Worm (Caenorhabditis elegans): Measurements from ENCODE around the gene pct-1.

pct-1 gene

ce11 chrIV:8152145-8152544, 24.1 kb upstream of the pct-1 start, which contains the start of gene faah-2:
Gene faah-2, plus strand, starts transcription at chrIV:8152445.
- TF ChIP-seq W03F9.2 (tag; optimal IDR thresholded peaks at IDR 0.05) (no peak), him-1 (tag; optimal IDR thresholded peaks at IDR 0.05) (no peak), dao-5 (tag; optimal IDR thresholded peaks at IDR 0.05) (no peak)

DNA sequence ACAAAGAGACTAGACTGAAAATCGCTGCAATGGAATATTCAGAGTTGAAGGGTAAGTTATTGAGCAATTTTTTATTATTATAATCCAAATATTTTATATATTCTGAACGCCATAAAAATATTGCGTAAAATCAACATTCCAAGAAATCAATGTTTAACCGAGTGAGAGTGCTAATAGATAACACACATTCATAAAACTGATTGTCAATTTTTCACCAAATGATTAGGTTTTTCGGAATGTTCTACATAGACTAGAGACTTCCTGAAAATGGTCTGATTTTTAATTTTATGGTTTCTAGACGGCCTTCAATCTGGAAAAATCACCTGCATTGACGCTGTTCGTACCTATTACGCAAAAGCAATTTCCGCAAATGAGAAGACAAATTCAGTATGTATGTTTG, 23.6 kb upstream of the pct-1 start:
- TF ChIP-seq him-1 (tag; optimal IDR thresholded peaks at IDR 0.05), result no peak
- no peak for TF ChIP-seq dao-5 (tag; optimal IDR thresholded peaks at IDR 0.05)
- no peak for TF ChIP-seq W03F9.2 (tag; optimal IDR thresholded peaks at IDR 0.05)

- no peak for TF ChIP-seq W03F9.2 (tag; optimal IDR thresholded peaks at IDR 0.05)
- no peak for TF ChIP-seq him-1 (tag; optimal IDR thresholded peaks at IDR 0.05)
- no peak for TF ChIP-seq dao-5 (tag; optimal IDR thresholded peaks at IDR 0.05)
Observed at ce11 chrIV:8153163-8153562, 23.1 kb upstream of the pct-1 start.

- TF ChIP-seq him-1 (tag; optimal IDR thresholded peaks at IDR 0.05) (no peak), W03F9.2 (tag; optimal IDR thresholded peaks at IDR 0.05) (no peak), dao-5 (tag; optimal IDR thresholded peaks at IDR 0.05) (no peak)
Observed at ce11 chrIV:8154966-8155365, 21.3 kb upstream of the pct-1 start.

- TF ChIP-seq dao-5 (tag; optimal IDR thresholded peaks at IDR 0.05) (no peak), him-1 (tag; optimal IDR thresholded peaks at IDR 0.05) (no peak), W03F9.2 (tag; optimal IDR thresholded peaks at IDR 0.05) (no peak)
Observed at ce11 chrIV:8157161-8157560, 19.1 kb upstream of the pct-1 start, which contains the start of gene B0218.5. Gene B0218.5, minus strand, starts transcription at chrIV:8157261.

DNA sequence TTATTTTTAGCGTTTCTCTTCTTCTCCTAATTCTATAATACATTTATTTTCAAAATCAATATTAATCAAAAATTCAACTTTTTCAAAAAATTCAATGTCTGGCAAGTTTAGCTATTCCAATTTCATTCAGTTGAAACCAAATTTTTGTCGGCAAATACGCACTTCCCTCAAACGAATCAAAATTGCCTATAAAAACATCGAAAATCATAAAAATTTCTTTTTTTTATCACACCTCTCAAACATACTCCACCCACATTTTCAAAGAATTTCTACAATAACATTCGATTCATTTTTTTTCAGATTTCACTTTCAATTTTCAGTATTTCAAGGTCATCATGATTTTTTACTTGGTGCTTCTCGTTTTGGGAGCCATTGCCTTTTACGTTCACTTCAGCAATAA, 17.2 kb upstream of the pct-1 start, which contains the start of gene faah-1:
Gene faah-1 (plus strand): TSS at position 301 of the 400 bp plus-strand sequence.
- TF ChIP-seq W03F9.2 (tag; optimal IDR thresholded peaks at IDR 0.05) (no peak), dao-5 (tag; optimal IDR thresholded peaks at IDR 0.05) (no peak), him-1 (tag; optimal IDR thresholded peaks at IDR 0.05) (no peak)

DNA sequence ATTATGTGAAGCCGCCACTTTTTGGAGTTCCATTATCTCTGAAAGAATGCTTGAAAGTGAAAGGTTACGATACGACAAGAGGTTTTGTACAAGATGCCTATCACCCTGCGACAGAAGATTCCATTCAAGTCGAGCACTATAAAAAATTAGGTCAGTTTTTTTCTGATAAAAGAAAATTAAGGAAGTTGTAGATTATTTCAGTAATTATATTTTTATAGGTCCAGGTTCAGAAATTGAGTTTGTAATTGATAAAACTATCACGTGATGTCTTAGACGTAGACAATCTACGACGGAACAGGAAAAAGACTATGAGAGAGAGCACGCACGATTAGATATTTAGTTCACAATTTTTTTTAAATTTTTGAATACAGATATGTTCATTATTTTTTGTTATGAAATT, 16.3 kb upstream of the pct-1 start:
- TF ChIP-seq W03F9.2 (tag; optimal IDR thresholded peaks at IDR 0.05), result no peak
- no peak for TF ChIP-seq him-1 (tag; optimal IDR thresholded peaks at IDR 0.05)
- no peak for TF ChIP-seq dao-5 (tag; optimal IDR thresholded peaks at IDR 0.05)

DNA sequence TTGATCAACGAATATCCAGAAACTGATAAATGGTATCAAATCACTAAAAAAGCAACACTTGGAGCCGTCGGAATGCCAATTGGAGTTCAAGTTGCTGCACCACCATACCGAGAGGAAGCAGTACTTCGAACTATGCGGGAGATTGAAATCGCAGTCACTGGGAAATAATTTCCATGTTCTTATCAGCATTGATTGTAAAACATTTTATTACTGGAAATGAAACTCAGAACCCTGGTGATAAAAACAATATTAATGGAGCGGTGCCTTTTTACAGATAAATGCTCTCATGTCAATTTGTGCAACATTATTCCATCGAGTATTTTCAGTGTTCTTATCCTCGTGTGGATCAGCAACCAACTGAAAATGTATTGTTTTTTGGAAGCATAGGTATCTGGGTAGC, 14.5 kb upstream of the pct-1 start:
- TF ChIP-seq him-1 (tag; optimal IDR thresholded peaks at IDR 0.05), result no peak
- no peak for TF ChIP-seq W03F9.2 (tag; optimal IDR thresholded peaks at IDR 0.05)
- TF ChIP-seq dao-5 (tag; optimal IDR thresholded peaks at IDR 0.05), result no peak

ce11 chrIV:8163687-8164086, 12.6 kb upstream of the pct-1 start, which contains the start of gene clec-51:
Gene clec-51, minus strand, starts transcription at chrIV:8163800.
- no peak for TF ChIP-seq him-1 (tag; optimal IDR thresholded peaks at IDR 0.05)
- TF ChIP-seq dao-5 (tag; optimal IDR thresholded peaks at IDR 0.05), result no peak
- no peak for TF ChIP-seq W03F9.2 (tag; optimal IDR thresholded peaks at IDR 0.05)

DNA sequence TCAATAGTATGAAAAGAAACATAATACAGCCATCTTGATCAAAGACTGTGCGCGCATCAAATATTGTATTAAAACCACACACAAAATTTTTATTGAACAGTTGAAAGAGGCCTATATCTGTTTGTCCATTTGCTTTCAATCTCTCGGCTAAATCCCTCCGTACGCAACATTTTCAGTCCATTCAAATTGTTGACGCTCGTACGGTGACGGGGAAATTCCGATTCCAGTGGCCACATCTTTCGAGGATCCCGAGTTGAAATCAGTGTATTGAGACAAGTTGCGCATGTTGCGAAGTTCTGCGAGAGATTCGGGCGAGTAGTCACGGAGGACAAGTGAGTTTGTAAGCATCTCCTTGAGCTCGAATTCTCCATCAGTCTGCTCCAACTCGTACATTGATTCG, 11.8 kb upstream of the pct-1 start:
- TF ChIP-seq W03F9.2 (tag; optimal IDR thresholded peaks at IDR 0.05) (no peak), dao-5 (tag; optimal IDR thresholded peaks at IDR 0.05) (no peak), him-1 (tag; optimal IDR thresholded peaks at IDR 0.05) (no peak)

DNA sequence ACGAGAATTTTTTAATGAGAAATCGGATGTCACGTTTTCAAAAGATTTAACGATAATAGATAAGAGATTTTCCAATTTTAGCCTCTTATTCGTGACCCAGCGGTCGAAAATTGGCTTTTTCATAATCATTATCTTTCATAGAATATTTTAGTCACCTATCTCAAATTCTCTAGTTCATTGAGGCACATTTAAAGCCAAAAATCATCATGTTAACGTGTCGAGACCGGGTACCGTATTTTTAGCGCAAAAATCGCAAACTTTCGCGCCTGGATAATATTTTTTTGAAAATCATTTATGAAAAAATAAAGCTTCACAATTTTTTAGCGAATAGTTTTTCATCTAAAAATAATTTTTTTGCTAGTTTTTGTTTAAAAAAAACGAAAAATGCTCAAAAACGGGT, 10.3 kb upstream of the pct-1 start, which contains the start of gene B0218.7:
Gene B0218.7 (minus strand): TSS at position 101 of the 400 bp plus-strand sequence.
- TF ChIP-seq W03F9.2 (tag; optimal IDR thresholded peaks at IDR 0.05) (no peak), dao-5 (tag; optimal IDR thresholded peaks at IDR 0.05) (no peak), him-1 (tag; optimal IDR thresholded peaks at IDR 0.05) (no peak)

ce11 chrIV:8168660-8169059, 7.6 kb upstream of the pct-1 start, which contains the start of gene clec-52:
Gene clec-52, minus strand, starts transcription at chrIV:8168760.
- TF ChIP-seq him-1 (tag; optimal IDR thresholded peaks at IDR 0.05) (no peak), dao-5 (tag; optimal IDR thresholded peaks at IDR 0.05) (no peak), W03F9.2 (tag; optimal IDR thresholded peaks at IDR 0.05) (no peak)

- TF ChIP-seq dao-5 (tag; optimal IDR thresholded peaks at IDR 0.05) (no peak), W03F9.2 (tag; optimal IDR thresholded peaks at IDR 0.05) (no peak)
Observed at ce11 chrIV:8169674-8170073, 6.6 kb upstream of the pct-1 start, which contains the start of gene C07G1.15. Gene C07G1.15, plus strand, starts transcription at chrIV:8169974.

DNA sequence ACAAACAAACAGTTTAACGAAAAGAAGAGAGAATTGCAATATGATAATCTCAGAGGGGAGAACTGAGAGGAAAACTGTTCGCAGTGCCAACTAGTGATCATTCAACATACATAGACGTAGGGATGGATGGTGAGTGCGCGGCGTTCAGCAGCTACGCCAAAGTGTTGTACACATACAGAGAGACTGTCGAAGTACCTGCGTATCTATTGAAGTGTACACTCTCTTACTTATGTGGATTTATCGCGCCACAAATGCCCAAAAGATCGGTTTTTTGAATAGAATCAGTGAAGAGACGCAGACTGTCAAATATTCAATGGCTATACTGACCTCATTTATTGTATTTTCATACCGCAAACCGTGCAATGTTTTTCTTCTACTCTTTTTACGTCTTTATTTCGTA, 6.0 kb upstream of the pct-1 start:
- TF ChIP-seq dao-5 (tag; optimal IDR thresholded peaks at IDR 0.05) (no peak), him-1 (tag; optimal IDR thresholded peaks at IDR 0.05) (no peak)

DNA sequence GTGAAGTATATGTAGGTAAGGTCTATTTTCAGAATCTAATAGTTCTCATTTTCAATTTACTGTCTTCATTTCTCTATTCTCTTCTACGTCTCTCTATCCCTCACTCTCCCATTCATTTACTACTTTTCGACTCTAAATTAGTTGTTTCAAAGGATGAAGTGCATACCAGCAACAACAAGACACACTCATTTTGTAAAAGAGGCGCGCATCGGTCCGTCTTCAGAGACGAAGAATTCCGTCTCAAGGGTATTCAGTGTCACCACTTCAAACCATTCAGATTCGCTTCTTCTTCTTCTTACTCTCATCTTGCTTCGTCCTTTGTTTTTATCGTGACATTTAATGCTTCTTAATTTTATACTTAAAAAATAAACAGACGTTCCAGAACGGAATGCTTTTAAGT, 4.9 kb upstream of the pct-1 start:
- TF ChIP-seq W03F9.2 (tag; optimal IDR thresholded peaks at IDR 0.05), result no peak

Measured in whole organism, L4/young adult.